Worm (Caenorhabditis elegans) whole organism, L4 larva: ENCODE data around the gene Y37E11AL.2.

Experiments used
- F10B5.3 ChIP-seq: sonication (generic microtip); optimal IDR thresholded peaks from 2 replicates; lab custom pipeline; 2016; ENCODE audit warnings: mild to moderate bottlenecking, missing genetic modification characterization, missing compliant biosample characterization
- F49E8.2 ChIP-seq: sonication (generic microtip); optimal IDR thresholded peaks from 2 replicates; lab custom pipeline; 2016; ENCODE audit warnings: missing compliant biosample characterization, mild to moderate bottlenecking, missing genetic modification characterization, borderline replicate concordance
- R02D3.7 ChIP-seq: fragments of 150-350 bp; sonication (generic microtip); optimal IDR thresholded peaks from 3 replicates; lab custom pipeline; 2014; ENCODE audit warnings: missing biosample characterization, missing genetic modification characterization
- T26A8.4 ChIP-seq: fragments of 200-800 bp; sonication (Bioruptor generic); IDR thresholded peaks from 2 replicates; pipeline ENCODE4 v1.3.6; 2022; ENCODE audit warnings: missing genetic modification characterization, missing compliant biosample characterization
- Y48G9A.11 ChIP-seq: fragments of 200-800 bp; sonication (Bioruptor generic); IDR thresholded peaks from 2 replicates; pipeline ENCODE4 v1.3.6; 2022; ENCODE audit warnings: missing genetic modification reagents, missing genetic modification characterization, missing compliant biosample characterization
- aha-1 ChIP-seq: fragments of 150-350 bp; peaks from one replicate; lab custom pipeline; 2014; ENCODE audit warnings: missing biosample characterization, missing genetic modification characterization
- aly-2 ChIP-seq: sonication (generic microtip); optimal IDR thresholded peaks from 2 replicates; lab custom pipeline; 2018; ENCODE audit warnings: missing biosample characterization, missing genetic modification characterization
- arid-1 ChIP-seq: fragments of 200-800 bp; sonication (Bioruptor generic); conservative IDR thresholded peaks from 2 replicates; pipeline ENCODE4 v1.3.6; 2022; ENCODE audit warnings: missing genetic modification reagents, missing genetic modification characterization, missing compliant biosample characterization
- ceh-20 ChIP-seq: fragments of 200-800 bp; sonication (Bioruptor generic); IDR thresholded peaks from 2 replicates; pipeline ENCODE4 v1.3.6; 2022; ENCODE audit warnings: missing genetic modification reagents, missing genetic modification characterization, missing compliant biosample characterization
- ceh-28 ChIP-seq: fragments of 150-350 bp; optimal IDR thresholded peaks from 2 replicates; lab custom pipeline; 2014; ENCODE audit warnings: missing biosample characterization, missing genetic modification reagents, missing genetic modification characterization
- ceh-82 ChIP-seq: sonication (generic microtip); optimal IDR thresholded peaks from 2 replicates; lab custom pipeline; 2017; ENCODE audit warnings: missing biosample characterization, missing genetic modification characterization
- ctbp-1 ChIP-seq: fragments of 200-800 bp; sonication (Bioruptor generic); IDR thresholded peaks from 2 replicates; pipeline ENCODE4 v1.3.6; 2022; ENCODE audit warnings: missing genetic modification reagents, missing genetic modification characterization, missing compliant biosample characterization
- daf-19 ChIP-seq: fragments of 200-800 bp; sonication (Bioruptor generic); conservative IDR thresholded peaks from 2 replicates; pipeline ENCODE4 v1.3.6; 2022; ENCODE audit warnings: missing genetic modification characterization, missing compliant biosample characterization
- dmd-6 ChIP-seq: fragments of 200-800 bp; sonication (Bioruptor generic); IDR thresholded peaks from 2 replicates; pipeline ENCODE4 v1.3.6; 2022; ENCODE audit warnings: missing genetic modification reagents, missing genetic modification characterization, missing compliant biosample characterization
- dpl-1 ChIP-seq: fragments of 150-350 bp; optimal IDR thresholded peaks from 2 replicates; lab custom pipeline; 2014; ENCODE audit warnings: missing biosample characterization, missing genetic modification reagents, missing genetic modification characterization
- duxl-1 ChIP-seq: sonication (generic microtip); optimal IDR thresholded peaks from 2 replicates; lab custom pipeline; 2016; ENCODE audit warnings: mild to moderate bottlenecking, missing genetic modification characterization, moderate library complexity, missing compliant biosample characterization; ENCODE audit not compliant: poor library complexity
- dve-1 ChIP-seq: sonication (generic microtip); optimal IDR thresholded peaks from 2 replicates; lab custom pipeline; 2017; ENCODE audit warnings: antibody characterized with exemption, mild to moderate bottlenecking, missing genetic modification characterization, missing compliant biosample characterization; ENCODE audit not compliant: insufficient read depth
- egl-27 ChIP-seq: sonication (generic microtip); optimal IDR thresholded peaks from 3 replicates; lab custom pipeline; 2017; ENCODE audit warnings: missing biosample characterization, missing genetic modification reagents, missing genetic modification characterization
- egl-43 ChIP-seq: fragments of 200-800 bp; sonication (Bioruptor generic); IDR thresholded peaks from 2 replicates; pipeline ENCODE4 v1.3.6; 2022; ENCODE audit warnings: missing genetic modification reagents, missing genetic modification characterization, missing compliant biosample characterization
- hlh-11 ChIP-seq: fragments of 200-800 bp; sonication (Bioruptor generic); optimal IDR thresholded peaks from 2 replicates; lab custom pipeline; 2018; ENCODE audit warnings: mild to moderate bottlenecking, missing genetic modification characterization, missing compliant biosample characterization
- hmg-1.1 ChIP-seq: fragments of 200-800 bp; sonication (Bioruptor generic); IDR thresholded peaks from 2 replicates; pipeline ENCODE4 v1.3.6; 2022; ENCODE audit warnings: missing genetic modification reagents, missing genetic modification characterization, missing compliant biosample characterization
- jun-1 ChIP-seq: fragments of 150-350 bp; optimal IDR thresholded peaks from 2 replicates; lab custom pipeline; 2014; ENCODE audit warnings: missing biosample characterization, missing genetic modification reagents, missing genetic modification characterization
- lim-7 ChIP-seq: fragments of 200-800 bp; sonication (Bioruptor generic); IDR thresholded peaks from 2 replicates; pipeline ENCODE4 v1.3.6; 2022; ENCODE audit warnings: missing genetic modification characterization, missing compliant biosample characterization
- lin-1 ChIP-seq: fragments of 200-800 bp; sonication (Bioruptor generic); IDR thresholded peaks from 2 replicates; pipeline ENCODE4 v1.3.6; 2022; ENCODE audit warnings: missing genetic modification reagents, missing genetic modification characterization, missing compliant biosample characterization
- lin-38 ChIP-seq: fragments of 200-800 bp; sonication (Bioruptor generic); IDR thresholded peaks from 2 replicates; pipeline ENCODE4 v1.3.6; 2022; ENCODE audit warnings: missing genetic modification reagents, missing genetic modification characterization, missing compliant biosample characterization
- lsy-2 ChIP-seq, 2 experiments: fragments of 150-350 bp in 1 of 2; sonication (generic microtip) in 1 of 2; optimal IDR thresholded peaks; 2 replicates each; lab custom pipeline; 2014 to 2017; ENCODE audit warnings: missing biosample characterization in 2 of 2, missing genetic modification characterization in 2 of 2
- mdl-1 ChIP-seq, 2 experiments: fragments of 150-350 bp in 1 of 2; sonication (generic microtip) in 1 of 2; optimal IDR thresholded peaks; 2 replicates each; lab custom pipeline; 2014 to 2017; ENCODE audit warnings: missing biosample characterization in 2 of 2, missing genetic modification characterization in 2 of 2
- mdt-29 ChIP-seq: fragments of 200-800 bp; sonication (Bioruptor generic); IDR thresholded peaks from 2 replicates; pipeline ENCODE4 v1.3.6; 2022; ENCODE audit warnings: missing genetic modification reagents, missing genetic modification characterization, missing compliant biosample characterization
- mep-1 ChIP-seq: fragments of 150-350 bp; sonication (generic microtip); optimal IDR thresholded peaks from 3 replicates; lab custom pipeline; 2014; ENCODE audit warnings: missing biosample characterization, missing genetic modification characterization
- mes-2 ChIP-seq: sonication (generic microtip); optimal IDR thresholded peaks from 2 replicates; lab custom pipeline; 2016; ENCODE audit warnings: missing genotype, mild to moderate bottlenecking, missing genetic modification characterization, missing compliant biosample characterization; ENCODE audit not compliant: poor library complexity, severe bottlenecking
- mxl-2 ChIP-seq: fragments of 200-800 bp; sonication (Bioruptor generic); conservative IDR thresholded peaks from 2 replicates; pipeline ENCODE4 v1.3.6; 2022; ENCODE audit warnings: missing genetic modification reagents, missing genetic modification characterization, missing compliant biosample characterization
- nhr-10 ChIP-seq: fragments of 150-350 bp; optimal IDR thresholded peaks from 2 replicates; lab custom pipeline; 2014; ENCODE audit warnings: missing biosample characterization, missing genetic modification characterization
- nhr-102 ChIP-seq: sonication (generic microtip); optimal IDR thresholded peaks from 2 replicates; lab custom pipeline; 2016; ENCODE audit warnings: mild to moderate bottlenecking, missing genetic modification characterization, moderate library complexity, missing compliant biosample characterization
- nhr-237 ChIP-seq: sonication (generic microtip); optimal IDR thresholded peaks from 2 replicates; lab custom pipeline; 2017; ENCODE audit warnings: missing biosample characterization, missing genetic modification characterization
- nhr-25 ChIP-seq: sonication (generic microtip); optimal IDR thresholded peaks from 2 replicates; lab custom pipeline; 2017; ENCODE audit warnings: missing genetic modification characterization, mild to moderate bottlenecking, missing compliant biosample characterization, antibody characterized with exemption, moderate library complexity, borderline replicate concordance; ENCODE audit not compliant: insufficient read depth
- nhr-41 ChIP-seq: fragments of 200-800 bp; sonication (Bioruptor generic); IDR thresholded peaks from 2 replicates; pipeline ENCODE4 v1.3.6; 2022; ENCODE audit warnings: missing genetic modification reagents, missing genetic modification characterization, missing compliant biosample characterization
- nhr-48 ChIP-seq: sonication (generic microtip); optimal IDR thresholded peaks from 2 replicates; lab custom pipeline; 2016; ENCODE audit warnings: mild to moderate bottlenecking, missing genetic modification characterization, missing compliant biosample characterization
- nhr-6 ChIP-seq: fragments of 150-350 bp; optimal IDR thresholded peaks from 2 replicates; lab custom pipeline; 2014; ENCODE audit warnings: missing biosample characterization, missing genetic modification characterization
- pha-4 ChIP-seq, 2 experiments: fragments of 150-350 bp in 1 of 2; fragments of 200-800 bp in 1 of 2; sonication (Bioruptor generic) in 1 of 2; IDR thresholded peaks in 1 of 2; optimal IDR thresholded peaks in 1 of 2; 2 replicates each; pipeline versions ENCODE4 v1.3.6 to Lab custom; 2014 to 2022; ENCODE audit warnings: missing genetic modification characterization in 2 of 2, missing genetic modification reagents in 2 of 2, missing biosample characterization in 1 of 2, missing compliant biosample characterization in 1 of 2
- php-3 ChIP-seq: fragments of 200-800 bp; sonication (Bioruptor generic); IDR thresholded peaks from 2 replicates; pipeline ENCODE4 v1.3.6; 2022; ENCODE audit warnings: missing genetic modification reagents, missing genetic modification characterization, missing compliant biosample characterization
- set-16 ChIP-seq: fragments of 200-800 bp; sonication (Bioruptor generic); IDR thresholded peaks from 2 replicates; pipeline ENCODE4 v1.3.6; 2022; ENCODE audit warnings: missing genetic modification reagents, missing genetic modification characterization, missing compliant biosample characterization
- spr-1 ChIP-seq: sonication (generic microtip); optimal IDR thresholded peaks from 2 replicates; lab custom pipeline; 2016; ENCODE audit warnings: mild to moderate bottlenecking, missing genetic modification characterization, missing compliant biosample characterization
- spr-3 ChIP-seq: fragments of 200-800 bp; sonication (Bioruptor generic); optimal IDR thresholded peaks from 2 replicates; lab custom pipeline; 2018; ENCODE audit warnings: mild to moderate bottlenecking, missing genetic modification characterization, missing compliant biosample characterization
- tag-97 ChIP-seq: fragments of 200-800 bp; sonication (Bioruptor generic); IDR thresholded peaks from 2 replicates; pipeline ENCODE4 v1.3.6; 2022; ENCODE audit warnings: missing genetic modification characterization, missing compliant biosample characterization
- unc-130 ChIP-seq: sonication (generic microtip); optimal IDR thresholded peaks from 2 replicates; lab custom pipeline; 2016; ENCODE audit warnings: missing genetic modification reagents, missing genetic modification characterization, missing compliant biosample characterization
- unc-62 ChIP-seq, 3 experiments: fragments of 150-350 bp in 1 of 3; sonication (generic microtip); optimal IDR thresholded peaks in 2 of 3; peaks in 1 of 3; 1 replicate in 1 of 3; 2 replicates in 2 of 3; lab custom pipeline; 2014 to 2017; ENCODE audit warnings: missing biosample characterization in 3 of 3, missing genetic modification characterization in 3 of 3, missing genetic modification reagents in 3 of 3, missing genotype in 1 of 3
- vab-7 ChIP-seq: fragments of 200-800 bp; sonication (Bioruptor generic); IDR thresholded peaks from 2 replicates; pipeline ENCODE4 v1.3.6; 2022; ENCODE audit warnings: missing genetic modification reagents, missing genetic modification characterization, missing compliant biosample characterization
- zfp-3 ChIP-seq: fragments of 200-800 bp; sonication (Bioruptor generic); conservative IDR thresholded peaks from 2 replicates; pipeline ENCODE4 v1.3.6; 2022; ENCODE audit warnings: missing genetic modification reagents, missing genetic modification characterization, missing compliant biosample characterization
- ztf-7 ChIP-seq: fragments of 150-350 bp; optimal IDR thresholded peaks from 2 replicates; lab custom pipeline; 2014; ENCODE audit warnings: missing biosample characterization, missing genetic modification characterization

The Y37E11AL.2 gene

DNA sequence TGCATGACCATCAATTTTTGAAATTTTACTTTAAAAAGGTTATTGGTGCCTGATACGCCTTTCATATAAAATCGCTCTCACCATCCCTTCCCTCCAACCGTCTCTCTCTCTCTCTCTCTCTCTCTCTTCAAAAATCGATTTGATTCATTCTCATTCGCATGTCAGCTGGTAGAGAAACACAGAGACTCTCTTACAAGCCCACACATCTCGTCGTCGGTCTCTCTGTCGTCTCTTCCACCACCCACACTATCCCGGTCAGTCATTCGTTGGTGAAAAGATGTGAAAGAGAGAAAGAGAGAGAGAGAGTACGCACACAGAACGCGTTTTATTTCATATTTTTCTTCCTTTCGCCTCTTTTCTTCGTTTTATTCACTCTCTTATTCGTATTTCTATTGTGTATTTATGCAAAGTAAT is 44.1 kb downstream of the Y37E11AL.2 start:
- no peak for TF ChIP-seq vab-7 (GFP tag; lab: Robert Waterston, UW)
- TF ChIP-seq egl-27 (tag; lab: Kevin White, UChicago): no peak
- TF ChIP-seq lim-7 (GFP tag; lab: Robert Waterston, UW): no peak
- peak; percentile 99 for TF ChIP-seq hlh-11 (tag; lab: Kevin White, UChicago)
- TF ChIP-seq F10B5.3 (tag; lab: Kevin White, UChicago): no peak
- no peak for TF ChIP-seq unc-130 (GFP tag; lab: Kevin White, UChicago)
- peak in 1 of 2 experiments; percentile 88 for TF ChIP-seq mdl-1 (tag; optimal IDR thresholded peaks at IDR 0.05; lab: Kevin White, UChicago)
- no peak for TF ChIP-seq daf-19 (GFP tag; lab: Robert Waterston, UW)
- peak; percentile 47 for TF ChIP-seq dpl-1 (GFP tag; lab: Kevin White, UChicago)
- TF ChIP-seq mep-1 (tag; lab: Kevin White, UChicago): peak; percentile 85
- peak; percentile 49 for TF ChIP-seq spr-1 (tag; lab: Kevin White, UChicago)
- no peak for TF ChIP-seq nhr-41 (GFP tag; lab: Robert Waterston, UW)
- TF ChIP-seq jun-1: peak; percentile 62
- no peak for TF ChIP-seq mdt-29 (GFP tag; lab: Robert Waterston, UW)
- TF ChIP-seq unc-62 (GFP tag; optimal IDR thresholded peaks at IDR 0.05 in 1 of 2; lab: Kevin White, UChicago): peak in 1 of 2 experiments; percentile 66
- no peak for TF ChIP-seq unc-62 (tag; optimal IDR thresholded peaks at IDR 0.05; lab: Kevin White, UChicago)
- TF ChIP-seq aha-1 (tag; lab: Kevin White, UChicago): peak; percentile 95
- TF ChIP-seq mxl-2 (GFP tag; lab: Robert Waterston, UW): no peak
- 0 out of 2 replicates have a peak, but pooled peaks have one; percentile 30 for TF ChIP-seq lin-1 (GFP tag; lab: Robert Waterston, UW)
- peak; percentile 70 for TF ChIP-seq ceh-28
- TF ChIP-seq duxl-1: no peak
- peak; percentile 61 for TF ChIP-seq nhr-48 (tag; lab: Kevin White, UChicago)
- peak; percentile 54 for TF ChIP-seq set-16 (GFP tag; lab: Robert Waterston, UW)
- peak; percentile 71 for TF ChIP-seq nhr-6 (tag; lab: Kevin White, UChicago)
- TF ChIP-seq dve-1 (tag; lab: Kevin White, UChicago): peak; percentile 90
- TF ChIP-seq spr-3 (GFP tag; lab: Kevin White, UChicago): peak; percentile 4
- 0 out of 2 replicates have a peak, but pooled peaks have one; percentile 21 for TF ChIP-seq ctbp-1 (GFP tag; lab: Robert Waterston, UW)
- peak; percentile 40 for TF ChIP-seq nhr-102 (tag; lab: Kevin White, UChicago)
- TF ChIP-seq nhr-10: peak; percentile 62
- TF ChIP-seq nhr-25 (tag; lab: Kevin White, UChicago): peak; percentile 57
- peak; percentile 58 for TF ChIP-seq ztf-7
- TF ChIP-seq tag-97: no peak
- peak; percentile 52; the same call in 1 of the 2 replicates for TF ChIP-seq T26A8.4
- no peak for TF ChIP-seq ceh-20
- TF ChIP-seq dmd-6 (GFP tag; lab: Robert Waterston, UW): peak; percentile 44; the same call in 1 of the 2 replicates
- peak; percentile 56 for TF ChIP-seq lin-38 (GFP tag; lab: Robert Waterston, UW)
- TF ChIP-seq php-3 (GFP tag; lab: Robert Waterston, UW): no peak; the same call in 1 of the 2 replicates
- peak; percentile 54; the same call in 1 of the 2 replicates for TF ChIP-seq arid-1 (GFP tag; lab: Robert Waterston, UW)
- TF ChIP-seq aly-2 (tag; lab: Kevin White, UChicago): no peak
- no peak for TF ChIP-seq R02D3.7
- TF ChIP-seq nhr-237 (tag; lab: Kevin White, UChicago): no peak
- TF ChIP-seq ceh-82 (tag; lab: Kevin White, UChicago): no peak
- peak; percentile 87 for TF ChIP-seq hmg-1.1 (GFP tag; lab: Robert Waterston, UW)
- TF ChIP-seq pha-4 (GFP tag; IDR thresholded peaks at IDR 0.05; lab: Robert Waterston, UW): no peak
- TF ChIP-seq pha-4 (tag; optimal IDR thresholded peaks at IDR 0.05; lab: Kevin White, UChicago): peak; percentile 60
- no peak for TF ChIP-seq Y48G9A.11 (GFP tag; lab: Robert Waterston, UW)
- TF ChIP-seq F49E8.2: no peak
- 0 out of 2 replicates have a peak, but pooled peaks have one; percentile 8 for TF ChIP-seq egl-43
- TF ChIP-seq mes-2 (tag; lab: Kevin White, UChicago): peak; percentile 73
- peak; percentile 66 to 78 for TF ChIP-seq lsy-2 (tag; optimal IDR thresholded peaks at IDR 0.05; lab: Kevin White, UChicago)
- TF ChIP-seq zfp-3 (GFP tag; lab: Robert Waterston, UW): no peak
